Fruit fly (Drosophila melanogaster) whole organism, pupa: ENCODE results near the gene CG32270.

ENCODE experiments used
- CG10348 ChIP-seq: fragments of 200-800 bp; sonication (Bioruptor generic); IDR thresholded peaks from 2 replicates; pipeline ENCODE4 v1.3.6; 2022; ENCODE audit warnings: missing biosample characterization, missing genetic modification characterization
- CG12605 ChIP-seq: fragments of 200-800 bp; sonication (Bioruptor generic); IDR thresholded peaks from 2 replicates; pipeline ENCODE4 v1.3.6; 2022; ENCODE audit warnings: missing biosample characterization, missing genetic modification characterization
- CG13204 ChIP-seq: fragments of 200-800 bp; sonication (Bioruptor generic); optimal IDR thresholded peaks from 2 replicates; lab custom pipeline; 2018; ENCODE audit warnings: missing biosample characterization, mild to moderate bottlenecking, missing genetic modification characterization, moderate library complexity
- CG14655 ChIP-seq: fragments of 200-800 bp; sonication (Bioruptor generic); optimal IDR thresholded peaks from 3 replicates; lab custom pipeline; 2017; ENCODE audit warnings: mild to moderate bottlenecking, missing biosample characterization, missing genetic modification reagents, missing genetic modification characterization
- CG17806 ChIP-seq: fragments of 200-800 bp; sonication (Bioruptor generic); optimal IDR thresholded peaks from 2 replicates; lab custom pipeline; 2018; ENCODE audit warnings: missing biosample characterization, mild to moderate bottlenecking, missing genetic modification characterization, moderate library complexity
- CG34367 ChIP-seq: fragments of 200-800 bp; sonication (Bioruptor generic); optimal IDR thresholded peaks from 2 replicates; lab custom pipeline; 2018; ENCODE audit warnings: missing biosample characterization, mild to moderate bottlenecking, missing genetic modification characterization
- CG4496 ChIP-seq: fragments of 200-800 bp; sonication (Bioruptor generic); IDR thresholded peaks from 3 replicates; pipeline ENCODE4 v1.3.6; 2022; ENCODE audit warnings: missing biosample characterization, missing genetic modification characterization
- CG8301 ChIP-seq: fragments of 200-800 bp; sonication (Bioruptor generic); optimal IDR thresholded peaks from 2 replicates; lab custom pipeline; 2018; ENCODE audit warnings: missing biosample characterization, mild to moderate bottlenecking, missing genetic modification characterization
- EcR ChIP-seq: fragments of 200-800 bp; sonication (Bioruptor generic); optimal IDR thresholded peaks from 3 replicates; lab custom pipeline; 2019; ENCODE audit warnings: missing biosample characterization, missing genetic modification characterization, mild to moderate bottlenecking, moderate library complexity, missing genetic modification reagents
- Pif1A ChIP-seq: fragments of 200-800 bp; sonication (Bioruptor generic); optimal IDR thresholded peaks from 3 replicates; lab custom pipeline; 2016; ENCODE audit warnings: missing biosample characterization, missing genetic modification characterization
- Snoo ChIP-seq: fragments of 200-800 bp; sonication (Bioruptor generic); optimal IDR thresholded peaks from 3 replicates; lab custom pipeline; 2017; ENCODE audit warnings: missing biosample characterization, mild to moderate bottlenecking, missing genetic modification characterization, inconsistent platforms
- fd96Ca ChIP-seq: fragments of 200-800 bp; sonication (Bioruptor generic); IDR thresholded peaks from 3 replicates; pipeline ENCODE4 v1.3.6; 2022; ENCODE audit warnings: missing biosample characterization, missing genetic modification characterization
- gl ChIP-seq: fragments of 200-800 bp; sonication (Bioruptor generic); optimal IDR thresholded peaks from 2 replicates; lab custom pipeline; 2018; ENCODE audit warnings: missing biosample characterization, mild to moderate bottlenecking, missing genetic modification characterization
- rn ChIP-seq: fragments of 200-800 bp; sonication (Bioruptor generic); IDR thresholded peaks from 2 replicates; pipeline ENCODE4 v1.3.6; 2022; ENCODE audit warnings: missing biosample characterization, missing genetic modification characterization

DNA sequence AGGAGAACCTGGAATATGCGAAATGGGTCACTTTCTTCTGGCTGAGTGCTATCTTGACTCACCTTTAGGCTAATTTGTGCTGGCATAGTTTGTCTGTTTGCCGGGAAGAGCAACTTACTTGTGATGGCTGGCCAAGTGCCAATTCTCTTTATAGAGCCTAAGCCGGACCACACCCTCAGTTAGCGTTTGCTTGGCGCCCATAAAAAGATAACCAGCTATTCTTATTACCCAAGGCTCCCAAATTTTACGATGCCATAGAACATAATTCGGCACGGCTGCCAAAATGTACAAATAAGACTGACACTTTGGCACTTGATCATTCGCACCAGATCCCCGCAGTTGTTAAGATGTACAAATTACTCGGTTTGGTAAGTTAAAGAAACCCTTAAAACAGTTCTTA is 19.1 kb downstream of the CG32270 start, which contains the start of the genes CG42525 and CG14958:
- TF ChIP-seq CG17806 (tag; lab: Kevin White, UChicago), result no peak
- TF ChIP-seq EcR, result no peak
- TF ChIP-seq Snoo (tag; lab: Kevin White, UChicago), result no peak
- TF ChIP-seq gl (tag; lab: Kevin White, UChicago), result no peak
- no peak for TF ChIP-seq CG10348
- TF ChIP-seq CG13204 (GFP tag; lab: Kevin White, UChicago), result no peak
- TF ChIP-seq CG4496 (GFP tag; lab: Robert Waterston, UW), result no peak
- no peak for TF ChIP-seq CG14655
- no peak for TF ChIP-seq fd96Ca (GFP tag; lab: Robert Waterston, UW)
- TF ChIP-seq CG34367 (tag; lab: Kevin White, UChicago), result no peak
- no peak for TF ChIP-seq CG8301 (tag; lab: Kevin White, UChicago)
- no peak for TF ChIP-seq CG12605 (GFP tag; lab: Robert Waterston, UW)
- no peak for TF ChIP-seq Pif1A (GFP tag; lab: Kevin White, UChicago)
- TF ChIP-seq rn, result no peak
